Worm (Caenorhabditis elegans) whole organism, L2 larva: ENCODE measurements around the gene prmt-1.

ENCODE experiments used
- crh-2 ChIP-seq: sonication (generic microtip); optimal IDR thresholded peaks from 2 replicates; lab custom pipeline; 2017; ENCODE audit warnings: missing biosample characterization, missing genetic modification characterization
- egl-27 ChIP-seq: sonication (generic microtip); optimal IDR thresholded peaks from 3 replicates; lab custom pipeline; 2017; ENCODE audit warnings: missing biosample characterization, missing genetic modification reagents, missing genetic modification characterization
- mdl-1 ChIP-seq, 2 experiments: fragments of 150-350 bp in 1 of 2; sonication (generic microtip) in 1 of 2; optimal IDR thresholded peaks; 2 replicates each; lab custom pipeline; 2017; ENCODE audit warnings: missing biosample characterization in 2 of 2, missing genetic modification characterization in 2 of 2
- nhr-10 ChIP-seq: sonication (generic microtip); optimal IDR thresholded peaks from 2 replicates; lab custom pipeline; 2017; ENCODE audit warnings: missing biosample characterization, missing genetic modification characterization
- nhr-237 ChIP-seq: fragments of 150-350 bp; optimal IDR thresholded peaks from 2 replicates; lab custom pipeline; 2014; ENCODE audit warnings: missing biosample characterization, missing genetic modification characterization
- nhr-77 ChIP-seq: fragments of 150-350 bp; optimal IDR thresholded peaks from 2 replicates; lab custom pipeline; 2014; ENCODE audit warnings: missing biosample characterization, missing genetic modification characterization
- snpc-4 ChIP-seq: fragments of 150-350 bp; optimal IDR thresholded peaks from 2 replicates; lab custom pipeline; 2014; ENCODE audit warnings: missing biosample characterization, missing genetic modification characterization
- ztf-4 ChIP-seq: fragments of 150-350 bp; optimal IDR thresholded peaks from 2 replicates; lab custom pipeline; 2014; ENCODE audit warnings: missing biosample characterization, missing genetic modification characterization

DNA sequence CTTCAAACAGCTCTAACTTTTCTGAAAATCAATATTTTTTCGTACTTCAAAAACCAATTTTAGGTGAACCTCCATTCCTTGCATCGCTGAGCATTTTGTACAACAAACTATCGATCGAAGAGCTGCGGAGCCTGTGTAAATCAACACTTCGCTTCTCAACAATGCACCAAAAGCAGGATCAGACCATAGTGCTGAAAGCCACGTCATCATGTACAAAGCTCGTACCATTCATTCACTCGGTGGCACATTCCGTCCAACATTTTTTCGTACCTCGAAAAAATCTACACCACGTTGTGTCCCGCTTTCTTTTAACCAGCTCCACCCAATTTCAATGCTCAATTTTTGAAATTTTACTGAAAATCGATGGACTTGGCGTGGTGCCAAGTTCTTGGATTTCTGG, 41.1 kb upstream of the prmt-1 start, which contains the start of gene ZC15.10:
- TF ChIP-seq snpc-4 (tag; lab: Kevin White, UChicago) (no peak), ztf-4 (tag; lab: Kevin White, UChicago) (no peak), mdl-1 (tag; optimal IDR thresholded peaks at IDR 0.05; lab: Kevin White, UChicago) (no peak), crh-2 (tag; lab: Kevin White, UChicago) (no peak), nhr-77 (tag; lab: Kevin White, UChicago) (no peak), nhr-237 (tag; lab: Kevin White, UChicago) (no peak), egl-27 (tag; lab: Kevin White, UChicago) (no peak), nhr-10 (no peak)
